Fruit fly (Drosophila melanogaster) whole organism, pupa: Measurements from ENCODE around the gene CG32119.

Experiments used
- CG10348 ChIP-seq: fragments of 200-800 bp; sonication (Bioruptor generic); IDR thresholded peaks from 2 replicates; pipeline ENCODE4 v1.3.6; 2022; ENCODE audit warnings: missing biosample characterization, missing genetic modification characterization
- CG12605 ChIP-seq: fragments of 200-800 bp; sonication (Bioruptor generic); IDR thresholded peaks from 2 replicates; pipeline ENCODE4 v1.3.6; 2022; ENCODE audit warnings: missing biosample characterization, missing genetic modification characterization
- CG13204 ChIP-seq: fragments of 200-800 bp; sonication (Bioruptor generic); optimal IDR thresholded peaks from 2 replicates; lab custom pipeline; 2018; ENCODE audit warnings: missing biosample characterization, mild to moderate bottlenecking, missing genetic modification characterization, moderate library complexity
- CG14655 ChIP-seq: fragments of 200-800 bp; sonication (Bioruptor generic); optimal IDR thresholded peaks from 3 replicates; lab custom pipeline; 2017; ENCODE audit warnings: mild to moderate bottlenecking, missing biosample characterization, missing genetic modification reagents, missing genetic modification characterization
- CG15710 ChIP-seq: fragments of 200-800 bp; sonication (Bioruptor generic); optimal IDR thresholded peaks from 2 replicates; lab custom pipeline; 2018; ENCODE audit warnings: missing biosample characterization, mild to moderate bottlenecking, missing genetic modification characterization, moderate library complexity
- CG17806 ChIP-seq: fragments of 200-800 bp; sonication (Bioruptor generic); optimal IDR thresholded peaks from 2 replicates; lab custom pipeline; 2018; ENCODE audit warnings: missing biosample characterization, mild to moderate bottlenecking, missing genetic modification characterization, moderate library complexity
- CG32121 ChIP-seq: fragments of 200-800 bp; sonication (Bioruptor generic); IDR thresholded peaks from 2 replicates; pipeline ENCODE4 v1.3.6; 2022; ENCODE audit warnings: missing biosample characterization, missing genetic modification characterization
- CG34367 ChIP-seq: fragments of 200-800 bp; sonication (Bioruptor generic); optimal IDR thresholded peaks from 2 replicates; lab custom pipeline; 2018; ENCODE audit warnings: missing biosample characterization, mild to moderate bottlenecking, missing genetic modification characterization
- CG4496 ChIP-seq: fragments of 200-800 bp; sonication (Bioruptor generic); IDR thresholded peaks from 3 replicates; pipeline ENCODE4 v1.3.6; 2022; ENCODE audit warnings: missing biosample characterization, missing genetic modification characterization
- CG8159 ChIP-seq: fragments of 200-800 bp; sonication (Bioruptor generic); optimal IDR thresholded peaks from 3 replicates; lab custom pipeline; 2018; ENCODE audit warnings: missing biosample characterization, mild to moderate bottlenecking, missing genetic modification characterization, moderate library complexity
- CG8301 ChIP-seq: fragments of 200-800 bp; sonication (Bioruptor generic); optimal IDR thresholded peaks from 2 replicates; lab custom pipeline; 2018; ENCODE audit warnings: missing biosample characterization, mild to moderate bottlenecking, missing genetic modification characterization
- CG9948 ChIP-seq: fragments of 200-800 bp; sonication (Bioruptor generic); optimal IDR thresholded peaks from 2 replicates; lab custom pipeline; 2018; ENCODE audit warnings: missing biosample characterization, mild to moderate bottlenecking, missing genetic modification characterization, moderate library complexity
- D1 ChIP-seq: fragments of 200-800 bp; sonication (Bioruptor generic); optimal IDR thresholded peaks from 2 replicates; lab custom pipeline; 2018; ENCODE audit warnings: missing biosample characterization, mild to moderate bottlenecking, missing genetic modification characterization, moderate library complexity
- EcR ChIP-seq: fragments of 200-800 bp; sonication (Bioruptor generic); optimal IDR thresholded peaks from 3 replicates; lab custom pipeline; 2019; ENCODE audit warnings: missing biosample characterization, missing genetic modification characterization, mild to moderate bottlenecking, moderate library complexity, missing genetic modification reagents
- Ets98B ChIP-seq: fragments of 200-800 bp; sonication (Bioruptor generic); IDR thresholded peaks from 2 replicates; pipeline ENCODE4 v1.3.6; 2022; ENCODE audit warnings: missing biosample characterization, missing genetic modification characterization
- Pif1A ChIP-seq: fragments of 200-800 bp; sonication (Bioruptor generic); optimal IDR thresholded peaks from 3 replicates; lab custom pipeline; 2016; ENCODE audit warnings: missing biosample characterization, missing genetic modification characterization
- Pif1B ChIP-seq: fragments of 200-800 bp; sonication (Bioruptor generic); optimal IDR thresholded peaks from 3 replicates; lab custom pipeline; 2016; ENCODE audit warnings: missing biosample characterization, missing genetic modification characterization
- Snoo ChIP-seq: fragments of 200-800 bp; sonication (Bioruptor generic); optimal IDR thresholded peaks from 3 replicates; lab custom pipeline; 2017; ENCODE audit warnings: missing biosample characterization, mild to moderate bottlenecking, missing genetic modification characterization, inconsistent platforms
- fd96Ca ChIP-seq: fragments of 200-800 bp; sonication (Bioruptor generic); IDR thresholded peaks from 3 replicates; pipeline ENCODE4 v1.3.6; 2022; ENCODE audit warnings: missing biosample characterization, missing genetic modification characterization
- gl ChIP-seq: fragments of 200-800 bp; sonication (Bioruptor generic); optimal IDR thresholded peaks from 2 replicates; lab custom pipeline; 2018; ENCODE audit warnings: missing biosample characterization, mild to moderate bottlenecking, missing genetic modification characterization
- rn ChIP-seq: fragments of 200-800 bp; sonication (Bioruptor generic); IDR thresholded peaks from 2 replicates; pipeline ENCODE4 v1.3.6; 2022; ENCODE audit warnings: missing biosample characterization, missing genetic modification characterization

The CG32119 gene

dm6 chr3L:13262250-13262649 is 13.7 kb upstream of the CG32119 start:
- peak; percentile 33 for TF ChIP-seq CG8301
- peak; percentile 32; the same call in 1 of the 2 replicates for TF ChIP-seq CG32121 (GFP tag; lab: Robert Waterston, UW)
- no peak for TF ChIP-seq CG15710 (tag; lab: Kevin White, UChicago)
- no peak for TF ChIP-seq rn (GFP tag; lab: Robert Waterston, UW)
- no peak for TF ChIP-seq EcR (GFP tag; lab: Kevin White, UChicago)
- TF ChIP-seq Pif1B (GFP tag; lab: Kevin White, UChicago), result no peak
- no peak for TF ChIP-seq fd96Ca
- TF ChIP-seq CG13204 (GFP tag; lab: Kevin White, UChicago), result no peak
- TF ChIP-seq CG10348 (GFP tag; lab: Robert Waterston, UW), result no peak
- no peak for TF ChIP-seq CG12605 (GFP tag; lab: Robert Waterston, UW)
- TF ChIP-seq CG34367 (tag; lab: Kevin White, UChicago), result no peak
- TF ChIP-seq CG14655 (GFP tag; lab: Kevin White, UChicago), result peak; percentile 51
- peak; percentile 13 for TF ChIP-seq CG17806
- TF ChIP-seq Snoo (tag; lab: Kevin White, UChicago), result no peak
- no peak for TF ChIP-seq D1 (tag; lab: Kevin White, UChicago)
- no peak for TF ChIP-seq gl (tag; lab: Kevin White, UChicago)
- peak; percentile 60; the same call in 1 of the 3 replicates for TF ChIP-seq CG4496 (GFP tag; lab: Robert Waterston, UW)
- peak; percentile 21; the same call in 1 of the 2 replicates for TF ChIP-seq Ets98B (GFP tag; lab: Robert Waterston, UW)
- TF ChIP-seq CG8159 (tag; lab: Kevin White, UChicago), result no peak
- peak; percentile 10 for TF ChIP-seq CG9948 (tag; lab: Kevin White, UChicago)
- TF ChIP-seq Pif1A (GFP tag; lab: Kevin White, UChicago), result no peak
- TF ChIP-seq, all 21 proteins: peak for 7

- TF ChIP-seq CG17806, result no peak
- TF ChIP-seq CG8159 (tag; lab: Kevin White, UChicago), result no peak
- TF ChIP-seq rn (GFP tag; lab: Robert Waterston, UW), result no peak
- TF ChIP-seq CG14655 (GFP tag; lab: Kevin White, UChicago), result no peak
- no peak for TF ChIP-seq CG9948 (tag; lab: Kevin White, UChicago)
- no peak for TF ChIP-seq CG34367 (tag; lab: Kevin White, UChicago)
- TF ChIP-seq CG12605 (GFP tag; lab: Robert Waterston, UW), result no peak
- TF ChIP-seq Pif1A (GFP tag; lab: Kevin White, UChicago), result no peak
- no peak for TF ChIP-seq Pif1B (GFP tag; lab: Kevin White, UChicago)
- no peak for TF ChIP-seq Snoo (tag; lab: Kevin White, UChicago)
These were observed 12.3 kb upstream of the CG32119 start for dm6 chr3L:13260718-13261318.

dm6 chr3L:13259617-13260016 is 11.1 kb upstream of the CG32119 start:
- TF ChIP-seq CG15710 (tag; lab: Kevin White, UChicago), result no peak
- TF ChIP-seq CG4496 (GFP tag; lab: Robert Waterston, UW), result no peak

- TF ChIP-seq CG32121 (GFP tag; lab: Robert Waterston, UW) (no peak), rn (GFP tag; lab: Robert Waterston, UW) (no peak), CG17806 (no peak), Ets98B (GFP tag; lab: Robert Waterston, UW) (no peak), CG15710 (tag; lab: Kevin White, UChicago) (no peak), gl (tag; lab: Kevin White, UChicago) (no peak), CG10348 (GFP tag; lab: Robert Waterston, UW) (no peak), CG12605 (GFP tag; lab: Robert Waterston, UW) (no peak)
These were observed 7.7 kb upstream of the CG32119 start for dm6 chr3L:13256159-13256558.

- TF ChIP-seq fd96Ca, result 0 out of 3 replicates have a peak, but pooled peaks have one; percentile 30
- TF ChIP-seq Ets98B (GFP tag; lab: Robert Waterston, UW), result no peak
- TF ChIP-seq CG34367 (tag; lab: Kevin White, UChicago), result no peak
- no peak for TF ChIP-seq CG8159 (tag; lab: Kevin White, UChicago)
- TF ChIP-seq CG14655 (GFP tag; lab: Kevin White, UChicago), result peak; percentile 40
- TF ChIP-seq CG4496 (GFP tag; lab: Robert Waterston, UW), result 0 out of 3 replicates have a peak, but pooled peaks have one; percentile 27
- peak; percentile 17 for TF ChIP-seq D1 (tag; lab: Kevin White, UChicago)
- peak; percentile 32 for TF ChIP-seq EcR (GFP tag; lab: Kevin White, UChicago)
- TF ChIP-seq CG12605 (GFP tag; lab: Robert Waterston, UW), result no peak
- no peak for TF ChIP-seq CG8301
- TF ChIP-seq rn (GFP tag; lab: Robert Waterston, UW), result no peak
- no peak for TF ChIP-seq gl (tag; lab: Kevin White, UChicago)
- no peak for TF ChIP-seq CG17806
- TF ChIP-seq CG13204 (GFP tag; lab: Kevin White, UChicago), result peak; percentile 17
These were observed 7.0 kb upstream of the CG32119 start for dm6 chr3L:13255393-13256078.

- no peak for TF ChIP-seq Ets98B (GFP tag; lab: Robert Waterston, UW)
- no peak for TF ChIP-seq rn (GFP tag; lab: Robert Waterston, UW)
- TF ChIP-seq Pif1A (GFP tag; lab: Kevin White, UChicago), result no peak
- TF ChIP-seq CG32121 (GFP tag; lab: Robert Waterston, UW), result no peak
- no peak for TF ChIP-seq CG17806
- no peak for TF ChIP-seq CG14655 (GFP tag; lab: Kevin White, UChicago)
- TF ChIP-seq Snoo (tag; lab: Kevin White, UChicago), result no peak
- TF ChIP-seq CG8159 (tag; lab: Kevin White, UChicago), result no peak
- TF ChIP-seq CG13204 (GFP tag; lab: Kevin White, UChicago), result no peak
- no peak for TF ChIP-seq EcR (GFP tag; lab: Kevin White, UChicago)
- no peak for TF ChIP-seq CG12605 (GFP tag; lab: Robert Waterston, UW)
- TF ChIP-seq gl (tag; lab: Kevin White, UChicago), result no peak
- no peak for TF ChIP-seq CG15710 (tag; lab: Kevin White, UChicago)
- no peak for TF ChIP-seq fd96Ca
- no peak for TF ChIP-seq CG4496 (GFP tag; lab: Robert Waterston, UW)
- no peak for TF ChIP-seq CG9948 (tag; lab: Kevin White, UChicago)
- no peak for TF ChIP-seq Pif1B (GFP tag; lab: Kevin White, UChicago)
These were observed 5.8 kb upstream of the CG32119 start for dm6 chr3L:13254274-13254673.
